Fruit fly (Drosophila melanogaster): ENCODE measurements around the gene ProRS-m.

ProRS-m gene

DNA sequence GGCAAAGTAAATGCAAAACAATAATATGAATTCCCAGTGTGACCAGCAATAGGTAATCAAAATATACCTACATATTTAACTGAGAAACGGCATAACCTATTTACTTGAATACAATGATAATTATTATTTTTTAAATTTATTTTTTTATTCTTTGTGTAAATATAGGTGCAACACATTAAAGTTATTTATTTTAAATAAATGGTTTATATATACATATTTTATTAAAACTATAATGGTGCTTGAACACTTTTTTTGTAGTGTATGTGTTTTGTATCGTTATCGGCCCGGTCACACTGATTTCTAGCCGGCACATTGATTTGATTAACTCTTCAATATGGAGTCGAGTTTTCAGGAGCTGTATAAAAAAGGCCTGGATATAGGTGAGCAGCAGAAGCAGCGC is at the start of gene ProRS-m, which contains the start of the genes CG42304 and Snup:
Gene ProRS-m (minus strand): TSS at position 51 of the 400 bp plus-strand sequence.
Gene CG42304 (plus strand): TSS at position 289 of the 400 bp plus-strand sequence.
Gene Snup (plus strand): TSS at position 289 of the 400 bp plus-strand sequence.
- peak; percentile 68 for TF ChIP-seq HLH106 (tag; optimal IDR thresholded peaks at IDR 0.05)
- no peak for TF ChIP-seq h (GFP tag; optimal IDR thresholded peaks at IDR 0.05)
- TF ChIP-seq br (GFP tag; optimal IDR thresholded peaks at IDR 0.05): no peak
- no peak for TF ChIP-seq pan (optimal IDR thresholded peaks at IDR 0.05)
- no peak for TF ChIP-seq Hr78 (GFP tag; optimal IDR thresholded peaks at IDR 0.05)
- TF ChIP-seq tai (GFP tag; optimal IDR thresholded peaks at IDR 0.05): no peak
- TF ChIP-seq Abd-B (GFP tag; optimal IDR thresholded peaks at IDR 0.05): no peak
- TF ChIP-seq dmrt93B (GFP tag; optimal IDR thresholded peaks at IDR 0.05): peak; percentile 32
- no peak for TF ChIP-seq jim (GFP tag; optimal IDR thresholded peaks at IDR 0.05)
- TF ChIP-seq dsf (GFP tag; optimal IDR thresholded peaks at IDR 0.05; ENCODE audit: borderline replicate concordance): no peak
- TF ChIP-seq Hr83 (GFP tag; optimal IDR thresholded peaks at IDR 0.05; ENCODE audit: poor library complexity, severe bottlenecking): no peak
- TF ChIP-seq CrebA (GFP tag; optimal IDR thresholded peaks at IDR 0.05; ENCODE audit: borderline replicate concordance): no peak
- TF ChIP-seq psq (GFP tag; optimal IDR thresholded peaks at IDR 0.05): peak; percentile 41
- no peak for TF ChIP-seq Dfd (GFP tag; optimal IDR thresholded peaks at IDR 0.05)
- TF ChIP-seq CG9705 (GFP tag; optimal IDR thresholded peaks at IDR 0.05): no peak
- no peak for TF ChIP-seq N (GFP tag; optimal IDR thresholded peaks at IDR 0.05)
- no peak for TF ChIP-seq OdsH (GFP tag; optimal IDR thresholded peaks at IDR 0.05)
- TF ChIP-seq Vsx2 (GFP tag; optimal IDR thresholded peaks at IDR 0.05; ENCODE audit: partially characterized antibody): no peak
- TF ChIP-seq Hnf4 (GFP tag; optimal IDR thresholded peaks at IDR 0.05): no peak
- no peak for TF ChIP-seq rgr (GFP tag; optimal IDR thresholded peaks at IDR 0.05)
- no peak for TF ChIP-seq foxo (GFP tag; optimal IDR thresholded peaks at IDR 0.05)
- no peak for TF ChIP-seq Dif (GFP tag; optimal IDR thresholded peaks at IDR 0.05; ENCODE audit: partially characterized antibody)
- TF ChIP-seq sv (GFP tag; optimal IDR thresholded peaks at IDR 0.05): no peak
- TF ChIP-seq GATAd (GFP tag; optimal IDR thresholded peaks at IDR 0.05): no peak
- TF ChIP-seq usp (GFP tag; optimal IDR thresholded peaks at IDR 0.05): no peak
- no peak for TF ChIP-seq woc (GFP tag; optimal IDR thresholded peaks at IDR 0.05)
- peak; percentile 21 for TF ChIP-seq fru (GFP tag; optimal IDR thresholded peaks at IDR 0.05)
- no peak for TF ChIP-seq sage (GFP tag; optimal IDR thresholded peaks at IDR 0.05)
- no peak for TF ChIP-seq CG32264 (GFP tag; optimal IDR thresholded peaks at IDR 0.05)
- TF ChIP-seq Rel (GFP tag; optimal IDR thresholded peaks at IDR 0.05): no peak
- TF ChIP-seq Rel (tag; optimal IDR thresholded peaks at IDR 0.05): no peak
- TF ChIP-seq Mio (GFP tag; optimal IDR thresholded peaks at IDR 0.05): no peak
- TF ChIP-seq brk (GFP tag; optimal IDR thresholded peaks at IDR 0.05): no peak

- TF ChIP-seq Rel (GFP tag; optimal IDR thresholded peaks at IDR 0.05) (no peak), Rel (tag; optimal IDR thresholded peaks at IDR 0.05) (no peak), foxo (GFP tag; optimal IDR thresholded peaks at IDR 0.05) (no peak)
These were observed 9.7 kb upstream of the ProRS-m start, which contains the start of gene CG33234 for dm6 chr3L:2661322-2661721. CG33234 (plus strand) TSS chr3L:2661622.

DNA sequence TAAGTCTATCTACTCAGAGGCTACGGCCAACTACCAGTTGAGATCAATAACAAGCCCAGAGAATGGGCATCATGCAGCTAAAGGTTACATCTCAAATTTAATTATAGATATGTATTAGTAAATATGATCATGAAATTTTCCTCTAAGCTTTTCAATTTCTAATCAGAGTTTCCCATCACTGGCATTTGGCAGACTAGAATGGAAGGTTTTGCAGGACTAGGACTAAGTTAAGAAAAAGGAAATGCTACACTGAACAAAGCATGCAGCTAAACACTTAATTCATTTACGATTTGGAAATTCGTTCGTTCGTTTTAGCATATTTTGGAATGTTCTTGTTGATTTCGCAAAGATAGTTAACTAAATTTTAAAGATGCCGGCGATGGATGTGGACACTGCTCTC is 7.7 kb upstream of the ProRS-m start, which contains the start of gene CG33233:
Gene CG33233 (plus strand): TSS at position 301 of the 400 bp plus-strand sequence.
- TF ChIP-seq Hr78 (GFP tag; optimal IDR thresholded peaks at IDR 0.05) (no peak), rgr (GFP tag; optimal IDR thresholded peaks at IDR 0.05) (no peak), CrebA (GFP tag; optimal IDR thresholded peaks at IDR 0.05; ENCODE audit: borderline replicate concordance) (no peak), Mio (GFP tag; optimal IDR thresholded peaks at IDR 0.05) (no peak), fru (GFP tag; optimal IDR thresholded peaks at IDR 0.05) (no peak), Hnf4 (GFP tag; optimal IDR thresholded peaks at IDR 0.05) (no peak), tai (GFP tag; optimal IDR thresholded peaks at IDR 0.05) (no peak), usp (GFP tag; optimal IDR thresholded peaks at IDR 0.05) (no peak), sage (GFP tag; optimal IDR thresholded peaks at IDR 0.05) (no peak), Rel (GFP tag; optimal IDR thresholded peaks at IDR 0.05) (no peak), Rel (tag; optimal IDR thresholded peaks at IDR 0.05) (no peak), Myc (optimal IDR thresholded peaks at IDR 0.05) (no peak), psq (GFP tag; optimal IDR thresholded peaks at IDR 0.05) (no peak), HLH106 (tag; optimal IDR thresholded peaks at IDR 0.05) (no peak), foxo (GFP tag; optimal IDR thresholded peaks at IDR 0.05) (no peak), br (GFP tag; optimal IDR thresholded peaks at IDR 0.05) (no peak), jim (GFP tag; optimal IDR thresholded peaks at IDR 0.05) (no peak), lola (GFP tag; optimal IDR thresholded peaks at IDR 0.05) (no peak)
